Worm (Caenorhabditis elegans) whole organism, midembryonic: Measurements from ENCODE around the gene snpn-1.

Experiments
- T22C8.4 ChIP-seq: fragments of 200-800 bp; sonication (Bioruptor generic); IDR thresholded peaks from 2 replicates; pipeline ENCODE4 v1.3.6; 2022; ENCODE audit warnings: missing genetic modification characterization, missing compliant biosample characterization
- cog-1 ChIP-seq: sonication (generic microtip); optimal IDR thresholded peaks from 2 replicates; lab custom pipeline; 2016; ENCODE audit warnings: missing genetic modification characterization, missing compliant biosample characterization
- flt-1 ChIP-seq: fragments of 200-800 bp; sonication (Bioruptor generic); IDR thresholded peaks from 2 replicates; pipeline ENCODE4 v1.3.6; 2022; ENCODE audit warnings: missing genetic modification characterization, missing compliant biosample characterization
- klf-2 ChIP-seq: fragments of 200-800 bp; sonication (Bioruptor generic); conservative IDR thresholded peaks from 2 replicates; pipeline ENCODE4 v1.3.6; 2022; ENCODE audit warnings: missing genetic modification reagents, missing genetic modification characterization, missing compliant biosample characterization
- med-1 ChIP-seq: sonication (generic microtip); optimal IDR thresholded peaks from 2 replicates; lab custom pipeline; 2017; ENCODE audit warnings: missing genetic modification characterization, mild to moderate bottlenecking, missing compliant biosample characterization, antibody characterized with exemption, missing genetic modification reagents; ENCODE audit not compliant: insufficient read depth
- ref-1 ChIP-seq: fragments of 200-800 bp; sonication (Bioruptor generic); conservative IDR thresholded peaks from 2 replicates; pipeline ENCODE4 v1.3.6; 2022; ENCODE audit warnings: missing genetic modification reagents, missing genetic modification characterization, missing compliant biosample characterization
- tab-1 ChIP-seq: fragments of 200-800 bp; sonication (Bioruptor generic); IDR thresholded peaks from 2 replicates; pipeline ENCODE4 v1.3.6; 2022; ENCODE audit warnings: missing genetic modification characterization, missing compliant biosample characterization
- ztf-23 ChIP-seq: fragments of 200-800 bp; sonication (Bioruptor generic); IDR thresholded peaks from 2 replicates; pipeline ENCODE4 v1.3.6; 2022; ENCODE audit warnings: missing genetic modification reagents, missing genetic modification characterization, missing compliant biosample characterization
- ztf-29 ChIP-seq: fragments of 200-800 bp; sonication (Bioruptor generic); IDR thresholded peaks from 2 replicates; pipeline ENCODE4 v1.3.6; 2022; ENCODE audit warnings: missing genetic modification reagents, missing genetic modification characterization, missing compliant biosample characterization

snpn-1 gene

DNA sequence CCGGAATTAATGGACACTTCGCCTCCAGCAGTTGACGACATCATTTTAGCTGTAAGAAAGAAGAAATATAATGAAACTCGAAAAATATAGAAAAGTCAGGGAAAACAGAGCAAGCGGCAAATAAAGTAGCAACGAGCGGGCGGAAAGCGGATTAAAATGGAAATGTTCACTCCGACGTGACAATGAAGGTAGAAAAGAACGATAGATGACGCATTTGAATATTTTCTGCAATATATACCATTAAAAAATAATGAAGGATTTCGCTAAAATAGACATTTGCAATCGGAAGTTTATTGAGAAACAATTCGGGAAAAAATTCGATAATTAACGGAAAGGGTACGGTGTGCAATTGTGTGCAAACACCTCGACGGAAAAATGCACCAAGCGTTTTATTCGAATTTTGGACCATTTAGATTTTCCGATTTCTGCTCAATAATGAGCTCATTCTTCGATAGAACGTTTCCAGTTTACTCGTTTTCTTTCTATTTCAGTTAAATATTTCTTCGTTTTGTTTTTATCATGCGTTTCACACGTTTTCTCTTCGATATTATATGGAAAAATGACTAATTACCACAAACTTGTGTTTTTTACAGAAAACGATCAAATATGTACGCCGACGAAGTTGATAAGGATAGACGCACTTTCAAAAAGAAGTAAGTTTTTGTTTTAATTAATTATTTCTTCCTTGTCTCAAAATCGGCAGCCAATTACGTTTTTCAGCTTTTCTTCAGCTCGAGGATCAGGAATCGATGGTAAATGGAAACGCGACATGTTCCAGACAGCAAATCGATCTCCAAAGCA lies at the start of gene snpn-1, which contains the start of gene C02B10.4:
TSS of gene snpn-1 (minus strand) at position 51 of the 801 bp plus-strand sequence.
TSS of gene C02B10.4 (plus strand) at position 594 of the 801 bp plus-strand sequence.
- TF ChIP-seq T22C8.4 (GFP tag; lab: Robert Waterston, UW), result peak; percentile 60; the same call in 1 of the 2 replicates
- TF ChIP-seq cog-1 (tag; lab: Kevin White, UChicago), result no peak
- TF ChIP-seq ztf-23 (GFP tag; lab: Robert Waterston, UW), result no peak

DNA sequence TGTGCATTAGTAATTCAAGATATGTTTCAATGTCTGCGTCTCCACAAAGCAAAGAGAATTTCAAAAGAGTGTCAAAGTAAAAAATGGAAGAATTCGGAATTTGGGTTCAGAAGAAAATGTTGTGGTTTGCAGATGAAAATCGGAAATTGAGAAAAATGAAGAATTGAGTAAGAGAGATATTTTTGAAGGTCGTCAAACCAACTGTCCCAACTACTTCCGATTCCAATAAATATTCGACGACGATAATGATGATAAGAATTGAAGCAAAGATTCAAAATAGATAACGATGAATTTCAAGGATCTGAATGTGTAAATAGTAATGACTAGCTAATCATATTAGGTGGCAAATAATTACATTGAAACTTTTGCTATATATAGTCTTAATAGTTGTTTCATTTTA lies 49.1 kb upstream of the snpn-1 start:
- TF ChIP-seq T22C8.4 (GFP tag; lab: Robert Waterston, UW) (no peak), ztf-23 (GFP tag; lab: Robert Waterston, UW) (no peak), tab-1 (GFP tag; lab: Robert Waterston, UW) (no peak), klf-2 (no peak), flt-1 (no peak), med-1 (GFP tag; lab: Kevin White, UChicago) (no peak), ref-1 (no peak), cog-1 (tag; lab: Kevin White, UChicago) (no peak), ztf-29 (no peak)

DNA sequence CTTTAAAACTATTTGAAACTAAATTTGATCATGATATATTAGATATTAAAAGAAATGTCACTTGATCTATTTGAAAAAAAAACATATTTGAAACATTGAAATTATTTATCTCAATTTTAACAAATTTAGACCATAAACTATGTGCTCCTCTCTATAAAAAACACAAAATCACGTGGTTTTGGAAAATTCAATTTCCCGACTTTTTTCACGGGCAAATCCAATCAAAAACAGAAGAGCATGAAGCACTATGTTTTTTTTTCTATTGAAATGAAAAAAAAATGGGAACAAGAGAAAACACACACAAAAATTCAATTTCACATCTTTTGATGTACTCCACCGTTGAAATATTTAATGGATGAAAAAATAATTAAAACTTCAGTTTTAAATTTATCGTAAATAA lies 48.3 kb upstream of the snpn-1 start:
- TF ChIP-seq T22C8.4 (GFP tag; lab: Robert Waterston, UW) (no peak), ztf-23 (GFP tag; lab: Robert Waterston, UW) (no peak), med-1 (GFP tag; lab: Kevin White, UChicago) (no peak), flt-1 (no peak), ref-1 (no peak), cog-1 (tag; lab: Kevin White, UChicago) (no peak), tab-1 (GFP tag; lab: Robert Waterston, UW) (no peak), klf-2 (no peak), ztf-29 (no peak)

DNA sequence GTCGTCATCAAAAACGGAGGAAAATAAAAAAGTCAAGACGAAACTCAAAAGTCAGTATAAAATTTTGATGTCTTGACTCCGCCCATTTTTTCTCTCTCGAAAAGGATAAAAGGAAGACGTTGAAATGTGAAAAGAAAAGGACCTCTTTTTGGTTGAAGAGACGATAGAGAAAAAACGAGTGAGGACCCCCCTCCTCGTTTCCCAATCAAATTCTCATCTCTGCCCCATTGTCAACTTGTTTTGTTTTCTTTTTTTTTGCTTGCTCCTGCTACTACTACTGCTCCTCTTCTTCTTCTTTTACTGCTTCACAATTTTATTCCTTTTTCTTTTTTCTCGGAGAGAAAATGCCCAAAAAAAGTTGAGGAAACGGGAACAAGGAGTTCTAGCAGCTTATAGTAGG lies 47.0 kb upstream of the snpn-1 start:
- TF ChIP-seq klf-2 (no peak), ref-1 (no peak), med-1 (GFP tag; lab: Kevin White, UChicago) (no peak), ztf-23 (GFP tag; lab: Robert Waterston, UW) (no peak), cog-1 (tag; lab: Kevin White, UChicago) (no peak), flt-1 (no peak), ztf-29 (no peak), T22C8.4 (GFP tag; lab: Robert Waterston, UW) (no peak), tab-1 (GFP tag; lab: Robert Waterston, UW) (no peak)

DNA sequence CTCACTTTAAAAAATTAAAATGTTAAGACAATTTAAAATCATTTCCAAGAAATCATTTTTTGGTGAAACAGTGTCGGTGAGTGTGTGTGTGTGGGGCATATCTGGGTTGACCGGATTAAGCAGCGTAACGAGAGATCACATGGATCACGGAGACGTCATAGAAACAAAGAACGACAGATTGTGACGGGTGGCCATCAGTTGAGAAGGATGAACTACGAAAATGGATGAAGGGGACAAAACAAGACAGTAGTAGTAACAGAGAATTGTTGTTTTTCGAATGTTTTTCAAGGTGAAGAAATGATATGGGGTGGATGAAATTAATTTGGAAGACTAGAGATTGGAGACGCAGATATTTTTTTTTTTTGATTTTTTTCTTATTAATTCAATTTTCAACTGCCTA lies 45.7 kb upstream of the snpn-1 start:
- TF ChIP-seq klf-2 (no peak), ztf-29 (no peak), med-1 (GFP tag; lab: Kevin White, UChicago) (no peak), ref-1 (no peak), ztf-23 (GFP tag; lab: Robert Waterston, UW) (no peak), flt-1 (no peak), T22C8.4 (GFP tag; lab: Robert Waterston, UW) (no peak)

DNA sequence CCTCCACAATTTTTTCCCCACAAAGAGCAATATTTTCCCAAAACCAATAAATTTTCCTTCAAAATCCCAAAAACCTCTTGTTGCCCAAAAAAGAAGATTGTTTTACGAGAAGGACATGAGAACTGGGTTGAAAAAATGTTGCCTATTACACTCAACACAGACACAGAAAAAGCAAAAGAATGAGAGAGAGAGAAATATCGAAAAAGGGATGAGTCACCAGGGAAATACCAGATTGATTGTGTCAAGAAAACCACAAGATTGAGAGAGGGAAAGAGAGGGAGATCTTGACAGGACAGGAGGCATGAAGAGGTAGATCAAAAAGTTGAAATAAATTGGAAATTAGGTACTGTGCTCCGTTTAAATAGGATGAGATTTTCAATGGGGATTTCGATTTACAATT lies 44.0 kb upstream of the snpn-1 start:
- TF ChIP-seq med-1 (GFP tag; lab: Kevin White, UChicago), result no peak
- TF ChIP-seq klf-2, result no peak
- no peak for TF ChIP-seq ref-1
- TF ChIP-seq flt-1, result no peak
- TF ChIP-seq tab-1 (GFP tag; lab: Robert Waterston, UW), result no peak
- TF ChIP-seq cog-1 (tag; lab: Kevin White, UChicago), result no peak
- no peak for TF ChIP-seq ztf-29
- no peak for TF ChIP-seq T22C8.4 (GFP tag; lab: Robert Waterston, UW)
- TF ChIP-seq ztf-23 (GFP tag; lab: Robert Waterston, UW), result no peak

DNA sequence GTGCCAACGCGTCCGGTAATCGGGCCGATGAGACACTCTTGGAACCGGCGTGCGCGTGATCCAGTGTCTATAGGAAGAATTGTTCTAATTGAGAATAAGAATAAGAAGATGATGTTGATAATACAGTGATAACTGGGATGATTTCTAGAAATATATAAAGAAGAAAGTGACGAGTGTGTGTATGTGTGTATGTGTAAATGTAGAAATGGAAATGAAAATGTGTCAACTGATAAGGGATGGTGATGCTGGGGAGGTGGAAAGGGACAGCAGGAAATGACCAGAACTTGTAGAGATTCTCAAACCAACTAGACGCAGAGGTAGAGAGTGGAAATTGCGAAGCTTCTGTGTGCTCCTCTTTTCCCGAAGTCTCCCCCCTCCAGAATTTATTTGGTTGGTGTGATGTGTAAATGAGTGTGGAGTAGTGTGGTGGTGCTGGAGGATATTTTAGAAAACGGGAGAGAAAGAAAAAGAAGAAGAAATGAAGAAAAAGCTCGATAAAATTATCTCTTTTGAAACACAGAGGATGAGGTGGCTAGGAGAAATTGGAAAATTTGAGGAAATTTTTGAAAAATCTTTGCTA lies 43.0 kb upstream of the snpn-1 start:
- no peak for TF ChIP-seq cog-1 (tag; lab: Kevin White, UChicago)
- TF ChIP-seq tab-1 (GFP tag; lab: Robert Waterston, UW), result no peak
- no peak for TF ChIP-seq ztf-29
- TF ChIP-seq ref-1, result 0 out of 2 replicates have a peak, but pooled peaks have one; percentile 22
- TF ChIP-seq ztf-23 (GFP tag; lab: Robert Waterston, UW), result no peak
- TF ChIP-seq T22C8.4 (GFP tag; lab: Robert Waterston, UW), result no peak

DNA sequence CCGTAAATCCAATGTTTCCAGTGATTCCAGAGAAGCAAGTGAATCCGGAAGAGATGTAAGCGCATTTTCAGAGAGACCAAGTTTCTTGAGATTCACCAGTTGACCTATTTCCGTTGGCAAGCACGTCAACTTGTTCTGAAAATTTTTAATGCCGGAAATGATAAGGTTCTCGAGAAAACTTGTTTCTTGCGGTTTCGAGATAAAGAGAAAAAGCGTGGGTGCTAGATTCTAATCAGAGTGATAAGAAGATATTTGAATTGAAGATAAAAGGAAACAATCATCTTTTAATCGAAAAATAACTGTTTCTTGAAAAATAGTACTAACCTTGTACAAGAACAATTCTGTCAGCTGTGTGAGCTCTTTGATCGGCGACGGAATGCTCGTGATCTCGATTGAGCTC lies 40.9 kb upstream of the snpn-1 start:
- no peak for TF ChIP-seq med-1 (GFP tag; lab: Kevin White, UChicago)
- TF ChIP-seq ref-1, result no peak
- no peak for TF ChIP-seq ztf-29
- TF ChIP-seq klf-2, result no peak
- no peak for TF ChIP-seq T22C8.4 (GFP tag; lab: Robert Waterston, UW)
- TF ChIP-seq ztf-23 (GFP tag; lab: Robert Waterston, UW), result no peak
- TF ChIP-seq tab-1 (GFP tag; lab: Robert Waterston, UW), result no peak
- no peak for TF ChIP-seq flt-1
- no peak for TF ChIP-seq cog-1 (tag; lab: Kevin White, UChicago)

DNA sequence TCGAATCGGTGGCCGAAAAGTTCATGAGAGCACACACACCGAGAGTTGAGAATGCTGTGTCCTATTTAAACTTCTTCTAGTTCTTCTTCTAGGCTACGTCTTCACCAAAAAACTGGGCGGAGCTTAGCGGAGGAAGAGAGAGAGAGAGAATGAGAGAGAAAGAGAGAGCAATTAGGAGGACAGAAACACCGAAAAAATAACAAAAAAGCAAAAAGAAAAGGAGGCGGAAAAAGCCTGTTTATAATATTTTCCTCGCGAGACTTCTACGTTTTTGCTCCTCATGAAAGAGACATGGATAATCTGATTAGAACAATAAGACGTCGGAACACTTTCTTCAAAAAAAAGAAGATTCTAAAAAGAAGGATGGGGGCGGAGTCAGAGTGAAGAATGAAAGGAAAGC lies 31.2 kb upstream of the snpn-1 start, which contains the start of gene tkr-3:
TSS of gene tkr-3 (minus strand) at position 101 of the 400 bp plus-strand sequence.
- TF ChIP-seq ztf-23 (GFP tag; lab: Robert Waterston, UW) (no peak), cog-1 (tag; lab: Kevin White, UChicago) (no peak), med-1 (GFP tag; lab: Kevin White, UChicago) (no peak), ztf-29 (no peak), ref-1 (no peak), flt-1 (no peak), klf-2 (no peak), tab-1 (GFP tag; lab: Robert Waterston, UW) (no peak), T22C8.4 (GFP tag; lab: Robert Waterston, UW) (no peak)

DNA sequence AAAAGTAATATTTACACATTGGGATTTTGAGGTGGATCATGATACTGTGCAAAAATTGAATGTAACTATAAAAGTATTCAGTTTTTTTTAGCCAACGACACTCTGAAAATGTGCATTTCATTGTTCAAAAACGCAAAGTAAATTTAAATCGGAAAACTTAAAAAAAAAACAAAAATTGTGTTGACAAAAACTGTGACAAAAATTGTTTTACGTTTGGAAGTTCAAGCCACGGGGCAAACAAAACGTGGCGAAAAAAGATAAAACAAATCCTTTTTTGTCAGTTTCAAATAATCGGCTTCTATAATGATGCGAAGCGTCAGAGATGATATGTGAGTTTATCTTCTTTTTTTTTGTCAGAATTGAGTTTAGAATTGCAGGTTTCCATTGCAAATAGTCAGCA lies 20.7 kb upstream of the snpn-1 start, which contains the start of gene AC7.3:
TSS of gene AC7.3 (plus strand) at position 301 of the 400 bp plus-strand sequence.
- TF ChIP-seq klf-2 (no peak), ztf-23 (GFP tag; lab: Robert Waterston, UW) (no peak), ref-1 (no peak), flt-1 (no peak), T22C8.4 (GFP tag; lab: Robert Waterston, UW) (no peak), tab-1 (GFP tag; lab: Robert Waterston, UW) (no peak), cog-1 (tag; lab: Kevin White, UChicago) (no peak), med-1 (GFP tag; lab: Kevin White, UChicago) (no peak)
